Fruit fly (Drosophila melanogaster): ENCODE measurements around the gene CG14313.

The CG14313 gene

dm6 chr3R:18160165-18160814, 31.5 kb downstream of the CG14313 start:
- TF ChIP-seq CG3032 (tag; optimal IDR thresholded peaks at IDR 0.05) (no peak), dac (GFP tag; optimal IDR thresholded peaks at IDR 0.05) (no peak), CG11762 (GFP tag; optimal IDR thresholded peaks at IDR 0.05; ENCODE audit: insufficient read depth) (no peak), ss (GFP tag; optimal IDR thresholded peaks at IDR 0.05) (no peak), CG11902 (GFP tag; optimal IDR thresholded peaks at IDR 0.05) (no peak), CG8319 (GFP tag; optimal IDR thresholded peaks at IDR 0.05) (no peak), CG10631 (GFP tag; optimal IDR thresholded peaks at IDR 0.05) (no peak), salr (GFP tag; optimal IDR thresholded peaks at IDR 0.05) (no peak), CG6276 (GFP tag; optimal IDR thresholded peaks at IDR 0.05) (no peak), CG6854 (GFP tag; optimal IDR thresholded peaks at IDR 0.05) (no peak), pdm3 (GFP tag; optimal IDR thresholded peaks at IDR 0.05) (no peak), CG11294 (GFP tag; IDR thresholded peaks at IDR 0.05) (no peak), Gug (GFP tag; IDR thresholded peaks at IDR 0.05) (no peak), vri (GFP tag; optimal IDR thresholded peaks at IDR 0.05) (no peak), Eip75B (GFP tag; optimal IDR thresholded peaks at IDR 0.05) (no peak), CG15336 (GFP tag; IDR thresholded peaks at IDR 0.05) (no peak), lz (GFP tag; optimal IDR thresholded peaks at IDR 0.05) (no peak), esn (GFP tag; optimal IDR thresholded peaks at IDR 0.05) (no peak)

- TF ChIP-seq CG11762 (GFP tag; optimal IDR thresholded peaks at IDR 0.05; ENCODE audit: insufficient read depth) (no peak), svp (GFP tag) (no peak), CG31627 (GFP tag; optimal IDR thresholded peaks at IDR 0.05) (no peak), Eip78C (GFP tag) (no peak), CG6854 (GFP tag; optimal IDR thresholded peaks at IDR 0.05) (no peak), fkh (GFP tag; optimal IDR thresholded peaks at IDR 0.05) (no peak), CG3919 (GFP tag; optimal IDR thresholded peaks at IDR 0.05) (no peak), fd59A (GFP tag; optimal IDR thresholded peaks at IDR 0.05) (no peak), CG6808 (GFP tag; optimal IDR thresholded peaks at IDR 0.05) (no peak), Gug (GFP tag; IDR thresholded peaks at IDR 0.05) (no peak), Sox15 (GFP tag; optimal IDR thresholded peaks at IDR 0.05) (no peak), dsx (GFP tag; optimal IDR thresholded peaks at IDR 0.05; ENCODE audit: poor library complexity, severe bottlenecking) (no peak), eg (GFP tag; IDR thresholded peaks at IDR 0.05) (no peak), lz (GFP tag; optimal IDR thresholded peaks at IDR 0.05) (no peak), CG16779 (tag; optimal IDR thresholded peaks at IDR 0.05) (no peak)
Observed at dm6 chr3R:18158401-18158800, 33.4 kb downstream of the CG14313 start, which contains the start of gene CG14315. Gene CG14315, plus strand, starts transcription at chr3R:18158701.

dm6 chr3R:18157459-18157858, 34.3 kb downstream of the CG14313 start:
- TF ChIP-seq achi (GFP tag; optimal IDR thresholded peaks at IDR 0.05) (peak; percentile 40), CG10631 (GFP tag; optimal IDR thresholded peaks at IDR 0.05) (peak; percentile 36), Sox15 (GFP tag; optimal IDR thresholded peaks at IDR 0.05) (peak; percentile 46), CG6276 (GFP tag; optimal IDR thresholded peaks at IDR 0.05) (no peak), dsx (GFP tag; optimal IDR thresholded peaks at IDR 0.05; ENCODE audit: poor library complexity, severe bottlenecking) (no peak), OdsH (GFP tag; optimal IDR thresholded peaks at IDR 0.05) (peak; percentile 49), Met (GFP tag; optimal IDR thresholded peaks at IDR 0.05) (peak; percentile 64), Hr4 (GFP tag; optimal IDR thresholded peaks at IDR 0.05) (no peak), Ets21C (GFP tag; optimal IDR thresholded peaks at IDR 0.05) (peak; percentile 27), Ets96B (tag; optimal IDR thresholded peaks at IDR 0.05) (peak; percentile 26), lz (GFP tag; optimal IDR thresholded peaks at IDR 0.05) (peak; percentile 60), CG1621 (tag; optimal IDR thresholded peaks at IDR 0.05) (no peak), spab (GFP tag; optimal IDR thresholded peaks at IDR 0.05) (peak; percentile 13), CG7368 (GFP tag; optimal IDR thresholded peaks at IDR 0.05) (no peak), CG34406 (GFP tag; optimal IDR thresholded peaks at IDR 0.05) (peak; percentile 55), Eip75B (GFP tag; optimal IDR thresholded peaks at IDR 0.05) (peak; percentile 30), pdm3 (GFP tag; optimal IDR thresholded peaks at IDR 0.05) (peak; percentile 55), CG31627 (GFP tag; optimal IDR thresholded peaks at IDR 0.05) (peak; percentile 50), Smox (GFP tag; optimal IDR thresholded peaks at IDR 0.05) (peak; percentile 59), svp (GFP tag) (peak; percentile 81), fd59A (GFP tag; optimal IDR thresholded peaks at IDR 0.05) (peak; percentile 36), fd85E (GFP tag; optimal IDR thresholded peaks at IDR 0.05) (no peak), CG15336 (GFP tag; IDR thresholded peaks at IDR 0.05) (no peak), CG11762 (GFP tag; optimal IDR thresholded peaks at IDR 0.05; ENCODE audit: insufficient read depth) (no peak), Eip78C (GFP tag) (peak; percentile 89), Hr39 (GFP tag; optimal IDR thresholded peaks at IDR 0.05) (peak; percentile 47), ss (GFP tag; optimal IDR thresholded peaks at IDR 0.05) (peak; percentile 6 to 34), esn (GFP tag; optimal IDR thresholded peaks at IDR 0.05) (peak; percentile 74), Sox14 (GFP tag; optimal IDR thresholded peaks at IDR 0.05) (peak; percentile 54), CG6163 (GFP tag; IDR thresholded peaks at IDR 0.05) (no peak), cyc (GFP tag; optimal IDR thresholded peaks at IDR 0.05) (peak; percentile 45)

Data from whole organism, prepupa.